6 worm cellular contexts compared by ENCODE assay signal in genomic region chrIV:12435442-12435841, ce11.
TF ChIP-seq lines count a peak whose summit lies in the region.

Gene irg-4 (plus strand): TSS chrIV:12435833.

TF ChIP-seq in whole organism, L1 larva, 84 proteins besides CTCF, POLR2A, EP300 and RAD21:
- TF ChIP-seq C34B4.2 (tag; optimal IDR thresholded peaks at IDR 0.05; lab: Kevin White, UChicago) (no peak), elt-2 (tag; optimal IDR thresholded peaks at IDR 0.05; lab: Kevin White, UChicago) (peak; percentile 97), tlp-1 (tag; optimal IDR thresholded peaks at IDR 0.05; lab: Kevin White, UChicago) (peak; percentile 88), pqm-1 (tag; optimal IDR thresholded peaks at IDR 0.05; lab: Kevin White, UChicago) (peak; percentile 4)

TF ChIP-seq in whole organism, L2 larva, 48 proteins besides CTCF, POLR2A, EP300 and RAD21:
- TF ChIP-seq nhr-237 (tag; optimal IDR thresholded peaks at IDR 0.05; lab: Kevin White, UChicago) (no peak), fos-1 (tag; optimal IDR thresholded peaks at IDR 0.05; lab: Kevin White, UChicago) (peak; percentile 83), crh-2 (tag; optimal IDR thresholded peaks at IDR 0.05; lab: Kevin White, UChicago) (peak; percentile 36), ama-1 (optimal IDR thresholded peaks at IDR 0.05; lab: Kevin White, UChicago) (no peak), ztf-11 (tag; optimal IDR thresholded peaks at IDR 0.05; lab: Kevin White, UChicago) (no peak), elt-3 (tag; optimal IDR thresholded peaks at IDR 0.05; lab: Kevin White, UChicago) (no peak), alr-1 (tag; optimal IDR thresholded peaks at IDR 0.05; lab: Kevin White, UChicago) (no peak), ZK546.5 (tag; optimal IDR thresholded peaks at IDR 0.05; lab: Kevin White, UChicago) (no peak), nhr-25 (tag; optimal IDR thresholded peaks at IDR 0.05; lab: Kevin White, UChicago) (no peak), sem-4 (tag; optimal IDR thresholded peaks at IDR 0.05; lab: Kevin White, UChicago) (no peak), lsy-2 (tag; optimal IDR thresholded peaks at IDR 0.05; lab: Kevin White, UChicago) (no peak)
TF ChIP-seq in whole organism, L2 larva: peak in this region for 2.

TF ChIP-seq in whole organism, L3 larva, 47 proteins besides CTCF, POLR2A, EP300 and RAD21:
- peak; percentile 23 for TF ChIP-seq jun-1 (tag; optimal IDR thresholded peaks at IDR 0.05; lab: Kevin White, UChicago)
- peak; percentile 96 for TF ChIP-seq elt-2 (tag; optimal IDR thresholded peaks at IDR 0.05; lab: Kevin White, UChicago)
- TF ChIP-seq mdl-1 (tag; optimal IDR thresholded peaks at IDR 0.05; lab: Kevin White, UChicago), result no peak
- no peak for TF ChIP-seq zag-1 (tag; optimal IDR thresholded peaks at IDR 0.05; lab: Kevin White, UChicago)
- peak; percentile 91 for TF ChIP-seq pqm-1 (tag; optimal IDR thresholded peaks at IDR 0.05; lab: Kevin White, UChicago)
- no peak for TF ChIP-seq aly-2 (tag; optimal IDR thresholded peaks at IDR 0.05; lab: Kevin White, UChicago)

TF ChIP-seq in whole organism, L4 larva, 104 proteins besides CTCF, POLR2A, EP300 and RAD21:
- TF ChIP-seq egl-27 (tag; optimal IDR thresholded peaks at IDR 0.05; lab: Kevin White, UChicago) (no peak), nhr-28 (tag; optimal IDR thresholded peaks at IDR 0.05; lab: Kevin White, UChicago) (peak; percentile 81), lin-13 (GFP tag; optimal IDR thresholded peaks at IDR 0.05; lab: Kevin White, UChicago) (no peak), hlh-11 (tag; optimal IDR thresholded peaks at IDR 0.05; lab: Kevin White, UChicago) (peak; percentile 42), ceh-28 (tag; optimal IDR thresholded peaks at IDR 0.05; lab: Kevin White, UChicago) (no peak), arid-1 (GFP tag; conservative IDR thresholded peaks at IDR 0.05; lab: Robert Waterston, UW) (no peak), F10B5.3 (tag; optimal IDR thresholded peaks at IDR 0.05; lab: Kevin White, UChicago) (no peak), pqm-1 (tag; optimal IDR thresholded peaks at IDR 0.05; lab: Kevin White, UChicago) (peak; percentile 93), lir-3 (tag; optimal IDR thresholded peaks at IDR 0.05; lab: Kevin White, UChicago) (no peak), lin-38 (GFP tag; IDR thresholded peaks at IDR 0.05; lab: Robert Waterston, UW) (no peak), F26F4.8 (GFP tag; conservative IDR thresholded peaks at IDR 0.05; lab: Robert Waterston, UW) (no peak), ceh-62 (tag; optimal IDR thresholded peaks at IDR 0.05; lab: Kevin White, UChicago) (no peak), daf-16 (GFP tag; optimal IDR thresholded peaks at IDR 0.05; lab: Kevin White, UChicago) (no peak), daf-16 (tag; optimal IDR thresholded peaks at IDR 0.05; lab: Kevin White, UChicago) (peak; percentile 55), dmd-8 (GFP tag; IDR thresholded peaks at IDR 0.05; lab: Robert Waterston, UW) (no peak), snpc-4 (tag; optimal IDR thresholded peaks at IDR 0.05; lab: Kevin White, UChicago) (no peak), nhr-77 (tag; optimal IDR thresholded peaks at IDR 0.05; lab: Kevin White, UChicago) (peak; percentile 19), php-3 (GFP tag; IDR thresholded peaks at IDR 0.05; lab: Robert Waterston, UW) (0 out of 2 replicates have a peak, but pooled peaks have one; percentile 27), spr-1 (tag; optimal IDR thresholded peaks at IDR 0.05; lab: Kevin White, UChicago) (no peak), mdl-1 (tag; optimal IDR thresholded peaks at IDR 0.05; lab: Kevin White, UChicago) (no peak), mdt-29 (GFP tag; IDR thresholded peaks at IDR 0.05; lab: Robert Waterston, UW) (no peak), T20F7.1 (GFP tag; optimal IDR thresholded peaks at IDR 0.05; lab: Kevin White, UChicago) (no peak), egl-43 (GFP tag; IDR thresholded peaks at IDR 0.05; lab: Robert Waterston, UW) (no peak), lin-1 (GFP tag; IDR thresholded peaks at IDR 0.05; lab: Robert Waterston, UW) (0 out of 2 replicates have a peak, but pooled peaks have one; percentile 19)

TF ChIP-seq in whole organism, late embryonic, 69 proteins besides CTCF, POLR2A, EP300 and RAD21:
- TF ChIP-seq elt-2 (tag; optimal IDR thresholded peaks at IDR 0.05; lab: Kevin White, UChicago) (peak; percentile 77), fax-1 (tag; optimal IDR thresholded peaks at IDR 0.05; lab: Kevin White, UChicago) (no peak)

TF ChIP-seq in whole organism, young adult, 124 proteins besides CTCF, POLR2A, EP300 and RAD21:
- TF ChIP-seq F52B5.7 (tag; optimal IDR thresholded peaks at IDR 0.05; lab: Kevin White, UChicago) (no peak), nhr-80 (tag; optimal IDR thresholded peaks at IDR 0.05; lab: Kevin White, UChicago) (peak; percentile 74)
